Fruit fly (Drosophila melanogaster): ENCODE results near the gene Hex-A.

DNA sequence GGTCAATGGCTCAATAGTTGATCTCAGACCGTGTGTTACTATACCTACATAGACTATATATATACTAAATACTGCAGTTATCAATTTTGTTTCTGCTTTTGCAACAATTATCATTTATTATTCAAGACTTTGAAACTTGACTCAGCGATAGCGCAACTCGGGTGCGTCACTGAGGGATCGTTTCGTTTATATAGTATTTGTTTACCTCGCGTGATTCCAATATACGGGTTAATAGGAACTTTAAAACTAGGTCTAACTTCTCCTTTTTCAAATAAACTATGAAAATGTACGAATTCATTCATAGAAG, 8.2 kb upstream of the Hex-A start:
- TF ChIP-seq CG4496 (GFP tag; IDR thresholded peaks at IDR 0.05) (no peak), gl (tag; optimal IDR thresholded peaks at IDR 0.05) (no peak), CG17806 (tag; optimal IDR thresholded peaks at IDR 0.05) (no peak), CG15710 (tag; optimal IDR thresholded peaks at IDR 0.05) (no peak), CG8159 (tag; optimal IDR thresholded peaks at IDR 0.05) (no peak), Pif1A (GFP tag; optimal IDR thresholded peaks at IDR 0.05) (no peak), EcR (GFP tag; optimal IDR thresholded peaks at IDR 0.05) (peak; percentile 64), Ets98B (GFP tag; IDR thresholded peaks at IDR 0.05) (no peak), CG14655 (GFP tag; optimal IDR thresholded peaks at IDR 0.05) (no peak), rn (GFP tag; IDR thresholded peaks at IDR 0.05) (no peak), CG12605 (GFP tag; IDR thresholded peaks at IDR 0.05) (no peak)
